Worm (Caenorhabditis elegans) whole organism, mixed stage, embryonic: ENCODE results near the gene lin-42.

Experiments
- drap-1 ChIP-seq: fragments of 200-800 bp; sonication (Bioruptor generic); optimal IDR thresholded peaks from 3 replicates; lab custom pipeline; 2018; ENCODE audit warnings: mild to moderate bottlenecking, missing genetic modification characterization, missing compliant biosample characterization
- elt-3 ChIP-seq: fragments of 150-350 bp; optimal IDR thresholded peaks from 2 replicates; lab custom pipeline; 2014; ENCODE audit warnings: missing biosample characterization, missing genetic modification characterization
- lsy-2 ChIP-seq: fragments of 150-350 bp; optimal IDR thresholded peaks from 2 replicates; lab custom pipeline; 2014; ENCODE audit warnings: missing biosample characterization, missing genetic modification characterization
- nhr-12 ChIP-seq: fragments of 150-350 bp; optimal IDR thresholded peaks from 2 replicates; lab custom pipeline; 2014; ENCODE audit warnings: missing biosample characterization, missing genetic modification characterization
- nhr-28 ChIP-seq: fragments of 150-350 bp; optimal IDR thresholded peaks from 2 replicates; lab custom pipeline; 2014; ENCODE audit warnings: missing biosample characterization, missing genetic modification characterization

DNA sequence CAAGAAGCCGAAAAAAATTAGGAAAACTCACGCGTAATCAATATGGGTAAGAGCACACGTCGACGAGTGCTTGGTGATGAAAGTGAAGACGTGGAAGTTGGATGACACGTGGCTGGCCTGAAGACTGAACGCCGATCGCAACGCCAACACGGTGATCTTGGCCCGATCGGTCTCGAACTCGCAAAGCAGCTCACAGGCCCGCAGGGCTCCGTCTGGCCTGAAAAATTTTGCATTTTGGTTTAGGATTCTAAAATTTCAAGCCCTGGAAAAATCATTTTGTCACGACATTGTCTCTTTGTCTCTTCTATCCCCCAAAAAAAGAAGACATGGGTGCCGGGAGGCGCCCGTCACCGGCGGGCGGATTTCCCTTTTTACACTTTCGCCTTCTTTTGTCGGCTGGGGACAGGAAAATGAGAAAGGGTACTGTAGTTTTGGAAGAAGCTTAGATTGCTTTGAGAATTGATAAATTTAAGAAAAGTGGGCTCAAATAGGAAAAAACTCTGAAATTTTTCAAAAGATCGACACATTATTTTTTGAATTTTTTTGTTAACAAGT, 10.9 kb downstream of the lin-42 start:
- TF ChIP-seq lsy-2 (tag; lab: Kevin White, UChicago) (no peak), nhr-12 (no peak), elt-3 (no peak), nhr-28 (tag; lab: Kevin White, UChicago) (no peak), drap-1 (no peak)
